Worm (Caenorhabditis elegans) whole organism, L2 larva: ENCODE results near the gene ZK822.9.

ENCODE experiments used
- F13H6.1 ChIP-seq: sonication (generic microtip); optimal IDR thresholded peaks from 2 replicates; lab custom pipeline; 2016; ENCODE audit warnings: missing genetic modification characterization, missing compliant biosample characterization
- aly-2 ChIP-seq: fragments of 150-350 bp; optimal IDR thresholded peaks from 2 replicates; lab custom pipeline; 2014; ENCODE audit warnings: missing biosample characterization, missing genetic modification characterization
- ama-1 ChIP-seq: fragments of 150-350 bp; optimal IDR thresholded peaks from 2 replicates; lab custom pipeline; 2018; ENCODE audit warnings: inconsistent platforms
- lin-11 ChIP-seq: fragments of 150-350 bp; sonication (generic microtip); optimal IDR thresholded peaks from 2 replicates; lab custom pipeline; 2014; ENCODE audit warnings: missing biosample characterization, missing genetic modification characterization, inconsistent platforms, mixed read lengths
- lin-39 ChIP-seq: fragments of 150-350 bp; optimal IDR thresholded peaks from 2 replicates; lab custom pipeline; 2014; ENCODE audit warnings: missing biosample characterization, missing genetic modification reagents, missing genetic modification characterization
- nhr-77 ChIP-seq: fragments of 150-350 bp; optimal IDR thresholded peaks from 2 replicates; lab custom pipeline; 2014; ENCODE audit warnings: missing biosample characterization, missing genetic modification characterization
- skn-1 ChIP-seq: sonication (generic microtip); optimal IDR thresholded peaks from 2 replicates; lab custom pipeline; 2017; ENCODE audit warnings: missing biosample characterization, missing genetic modification characterization

DNA sequence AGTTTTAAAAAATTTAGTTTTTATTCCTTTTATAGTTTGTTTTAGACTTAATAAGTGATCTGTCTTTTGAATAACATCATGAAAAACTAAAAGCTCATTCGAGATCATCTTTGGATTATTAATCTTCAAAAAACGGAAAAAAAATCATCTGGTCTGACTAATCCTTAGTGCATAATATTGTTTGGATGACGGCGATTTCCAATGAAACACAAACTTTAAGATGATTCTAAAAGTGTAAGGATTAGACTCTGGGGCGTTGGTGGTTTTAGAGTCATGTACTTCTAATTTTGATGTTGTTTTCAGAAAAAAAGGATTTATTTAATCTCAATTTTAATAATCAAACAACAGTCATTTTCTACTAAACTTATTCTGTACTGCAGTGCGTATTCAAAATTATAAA is 22.4 kb upstream of the ZK822.9 start:
- TF ChIP-seq lin-39 (tag; lab: Kevin White, UChicago) (no peak), ama-1 (lab: Kevin White, UChicago) (no peak), aly-2 (tag; lab: Kevin White, UChicago) (no peak), nhr-77 (tag; lab: Kevin White, UChicago) (no peak), lin-11 (no peak), F13H6.1 (tag; lab: Kevin White, UChicago) (no peak), skn-1 (tag; lab: Kevin White, UChicago) (no peak)
